Fruit fly (Drosophila melanogaster): ENCODE measurements around the gene ort.

ort gene

DNA sequence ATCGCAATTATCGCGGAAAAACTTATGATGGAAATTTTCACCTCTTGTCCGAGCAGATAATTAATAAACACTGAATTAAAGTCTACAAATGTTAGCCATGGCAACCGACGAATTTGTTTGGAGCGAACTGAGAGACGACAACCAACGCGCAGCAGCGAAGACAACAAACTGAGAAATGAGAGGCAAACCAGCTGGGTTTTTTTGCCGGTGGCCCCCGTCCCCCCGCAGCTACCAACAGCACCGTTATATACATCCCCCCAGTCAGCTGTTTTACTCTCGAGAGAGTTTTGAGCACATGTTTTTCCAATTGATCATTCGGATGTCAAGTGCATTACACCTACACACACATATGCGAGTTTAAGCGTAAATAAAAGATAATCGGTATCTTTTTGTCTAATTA is 18.5 kb upstream of the ort start (continued):
- TF ChIP-seq chm (GFP tag; IDR thresholded peaks at IDR 0.05) (peak; percentile 25; the same call in 1 of the 2 replicates), Hr51 (GFP tag; optimal IDR thresholded peaks at IDR 0.05) (peak in 1 of 2 experiments; percentile 19), bigmax (GFP tag; optimal IDR thresholded peaks at IDR 0.05) (no peak), CG1832 (GFP tag; optimal IDR thresholded peaks at IDR 0.05) (no peak), CG17385 (GFP tag; optimal IDR thresholded peaks at IDR 0.05) (peak; percentile 42), CG13287 (GFP tag; IDR thresholded peaks at IDR 0.05; ENCODE audit: partially characterized antibody) (peak; percentile 52), NFAT (GFP tag; IDR thresholded peaks at IDR 0.05) (peak; percentile 57), Rfx (GFP tag; IDR thresholded peaks at IDR 0.05) (peak; percentile 42; the same call in 1 of the 2 replicates), Xbp1 (GFP tag; optimal IDR thresholded peaks at IDR 0.05) (no peak), bbx (GFP tag; IDR thresholded peaks at IDR 0.05; ENCODE audit: partially characterized antibody) (peak; percentile 55; the same call in 1 of the 2 replicates), klu (GFP tag; IDR thresholded peaks at IDR 0.05) (no peak), Med (GFP tag) (peak; percentile 80)

DNA sequence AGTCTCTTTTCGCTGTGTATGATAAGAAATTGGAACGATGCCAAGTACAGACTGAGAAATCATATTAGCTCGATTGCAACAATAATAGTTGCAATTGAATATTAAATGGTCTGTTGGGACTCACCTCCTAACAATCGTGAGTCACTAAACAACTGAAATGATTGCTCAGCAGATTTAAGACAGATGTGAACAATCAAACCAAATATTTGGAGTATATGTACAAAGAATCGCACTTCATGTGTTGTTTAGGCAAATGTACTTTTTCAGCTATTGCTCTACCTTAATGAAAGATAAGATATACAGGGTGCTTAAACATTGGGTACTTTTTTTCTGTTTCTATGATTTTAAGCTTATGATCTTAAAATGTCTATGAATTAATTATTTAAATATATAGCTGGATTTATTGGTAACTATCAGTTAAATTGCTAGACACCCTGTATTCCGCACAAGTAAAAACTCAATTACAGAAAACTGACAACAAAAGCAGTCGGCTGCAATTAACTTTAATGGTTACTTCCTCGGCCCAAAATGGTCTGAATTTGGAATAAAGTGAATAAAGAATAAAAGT is 18.0 kb upstream of the ort start:
- TF ChIP-seq CG4707 (GFP tag; optimal IDR thresholded peaks at IDR 0.05) (peak; percentile 83), CG30431 (GFP tag; optimal IDR thresholded peaks at IDR 0.05) (no peak), CG34224 (GFP tag; IDR thresholded peaks at IDR 0.05; ENCODE audit: partially characterized antibody) (no peak), Stat92E (GFP tag; optimal IDR thresholded peaks at IDR 0.05) (no peak), Spps (tag; optimal IDR thresholded peaks at IDR 0.05) (peak; percentile 81), CG6791 (GFP tag; IDR thresholded peaks at IDR 0.05; ENCODE audit: partially characterized antibody) (no peak), Ada2b (GFP tag; IDR thresholded peaks at IDR 0.05) (peak; percentile 87), CG7786 (GFP tag; optimal IDR thresholded peaks at IDR 0.05) (peak; percentile 11), CG1647 (GFP tag; optimal IDR thresholded peaks at IDR 0.05) (peak; percentile 60), D19B (GFP tag; optimal IDR thresholded peaks at IDR 0.05) (peak; percentile 62), fd102C (GFP tag; optimal IDR thresholded peaks at IDR 0.05) (no peak), CG9437 (GFP tag; optimal IDR thresholded peaks at IDR 0.05) (peak; percentile 68), CG3995 (GFP tag; optimal IDR thresholded peaks at IDR 0.05) (peak; percentile 38), Doc2 (GFP tag; IDR thresholded peaks at IDR 0.05) (peak; percentile 59; the same call in 1 of the 2 replicates), CG10274 (GFP tag; optimal IDR thresholded peaks at IDR 0.05) (peak; percentile 58), Elba2 (GFP tag; optimal IDR thresholded peaks at IDR 0.05) (no peak), CG12744 (GFP tag; optimal IDR thresholded peaks at IDR 0.05) (peak; percentile 41), HLH4C (GFP tag; IDR thresholded peaks at IDR 0.05; ENCODE audit: partially characterized antibody) (no peak), CG6683 (GFP tag; optimal IDR thresholded peaks at IDR 0.05) (peak; percentile 69), CG18764 (GFP tag; optimal IDR thresholded peaks at IDR 0.05) (peak; percentile 56), trem (tag; optimal IDR thresholded peaks at IDR 0.05) (peak; percentile 85), ranshi (GFP tag; IDR thresholded peaks at IDR 0.05) (peak; percentile 92), CG7839 (tag; optimal IDR thresholded peaks at IDR 0.05) (peak; percentile 89), CG2678 (tag; optimal IDR thresholded peaks at IDR 0.05) (peak; percentile 95), CG4820 (GFP tag; optimal IDR thresholded peaks at IDR 0.05) (peak; percentile 66), NC2α (GFP tag; optimal IDR thresholded peaks at IDR 0.05) (peak; percentile 22), CG10462 (GFP tag; optimal IDR thresholded peaks at IDR 0.05) (peak; percentile 39), CG3281 (GFP tag; optimal IDR thresholded peaks at IDR 0.05) (peak; percentile 91), caup (GFP tag; optimal IDR thresholded peaks at IDR 0.05; ENCODE audit: severe bottlenecking) (peak; percentile 86), nau (GFP tag; optimal IDR thresholded peaks at IDR 0.05) (peak; percentile 66), Bteb2 (GFP tag; optimal IDR thresholded peaks at IDR 0.05) (peak; percentile 80), unpg (GFP tag; optimal IDR thresholded peaks at IDR 0.05) (peak; percentile 95), Gsc (GFP tag; IDR thresholded peaks at IDR 0.05) (no peak), az2 (GFP tag; optimal IDR thresholded peaks at IDR 0.05) (peak; percentile 76), CG15073 (GFP tag; optimal IDR thresholded peaks at IDR 0.05) (peak; percentile 30), zen (tag; optimal IDR thresholded peaks at IDR 0.05) (peak; percentile 71)
